Worm (Caenorhabditis elegans) whole organism, L4 larva: ENCODE results near the gene Y53F4B.39.

Experiments
- ceh-28 ChIP-seq: fragments of 150-350 bp; optimal IDR thresholded peaks from 2 replicates; lab custom pipeline; 2014; ENCODE audit warnings: missing biosample characterization, missing genetic modification reagents, missing genetic modification characterization
- jun-1 ChIP-seq: fragments of 150-350 bp; optimal IDR thresholded peaks from 2 replicates; lab custom pipeline; 2014; ENCODE audit warnings: missing biosample characterization, missing genetic modification reagents, missing genetic modification characterization
- lsy-2 ChIP-seq, 2 experiments: fragments of 150-350 bp in 1 of 2; sonication (generic microtip) in 1 of 2; optimal IDR thresholded peaks; 2 replicates each; lab custom pipeline; 2014 to 2017; ENCODE audit warnings: missing biosample characterization in 2 of 2, missing genetic modification characterization in 2 of 2
- mdl-1 ChIP-seq, 2 experiments: fragments of 150-350 bp in 1 of 2; sonication (generic microtip) in 1 of 2; optimal IDR thresholded peaks; 2 replicates each; lab custom pipeline; 2014 to 2017; ENCODE audit warnings: missing biosample characterization in 2 of 2, missing genetic modification characterization in 2 of 2
- mdt-29 ChIP-seq: fragments of 200-800 bp; sonication (Bioruptor generic); IDR thresholded peaks from 2 replicates; pipeline ENCODE4 v1.3.6; 2022; ENCODE audit warnings: missing genetic modification reagents, missing genetic modification characterization, missing compliant biosample characterization
- nhr-76 ChIP-seq: fragments of 150-350 bp; optimal IDR thresholded peaks from 2 replicates; lab custom pipeline; 2014; ENCODE audit warnings: missing biosample characterization, missing genetic modification characterization
- pha-4 ChIP-seq, 2 experiments: fragments of 150-350 bp in 1 of 2; fragments of 200-800 bp in 1 of 2; sonication (Bioruptor generic) in 1 of 2; IDR thresholded peaks in 1 of 2; optimal IDR thresholded peaks in 1 of 2; 2 replicates each; pipeline versions ENCODE4 v1.3.6 to Lab custom; 2014 to 2022; ENCODE audit warnings: missing genetic modification characterization in 2 of 2, missing genetic modification reagents in 2 of 2, missing biosample characterization in 1 of 2, missing compliant biosample characterization in 1 of 2
- unc-39 ChIP-seq: sonication (generic microtip); optimal IDR thresholded peaks from 2 replicates; lab custom pipeline; 2017; ENCODE audit warnings: missing biosample characterization, missing genetic modification characterization
- unc-62 ChIP-seq, 3 experiments: fragments of 150-350 bp in 1 of 3; sonication (generic microtip); optimal IDR thresholded peaks in 2 of 3; peaks in 1 of 3; 1 replicate in 1 of 3; 2 replicates in 2 of 3; lab custom pipeline; 2014 to 2017; ENCODE audit warnings: missing biosample characterization in 3 of 3, missing genetic modification characterization in 3 of 3, missing genetic modification reagents in 3 of 3, missing genotype in 1 of 3

- TF ChIP-seq unc-39 (tag; lab: Kevin White, UChicago) (no peak), ceh-28 (tag; lab: Kevin White, UChicago) (no peak), mdl-1 (tag; optimal IDR thresholded peaks at IDR 0.05; lab: Kevin White, UChicago) (no peak), lsy-2 (tag; optimal IDR thresholded peaks at IDR 0.05; lab: Kevin White, UChicago) (no peak), pha-4 (GFP tag; IDR thresholded peaks at IDR 0.05; lab: Robert Waterston, UW) (no peak), pha-4 (tag; optimal IDR thresholded peaks at IDR 0.05; lab: Kevin White, UChicago) (no peak), mdt-29 (no peak), nhr-76 (no peak), unc-62 (GFP tag; optimal IDR thresholded peaks at IDR 0.05 in 1 of 2; lab: Kevin White, UChicago) (no peak), unc-62 (tag; optimal IDR thresholded peaks at IDR 0.05; lab: Kevin White, UChicago) (no peak), jun-1 (tag; lab: Kevin White, UChicago) (no peak)
These were observed 2.8 kb upstream of the Y53F4B.39 start for ce11 chrII:15107184-15107583.
